Fruit fly (Drosophila melanogaster) whole organism, adult: ENCODE measurements around the gene CG18508.

Experiments used
- Clk ChIP-seq: fragments of 200-800 bp; sonication (Bioruptor generic); optimal IDR thresholded peaks from 2 replicates; lab custom pipeline; 2017; ENCODE audit warnings: missing biosample characterization, missing genetic modification characterization
- Hr96 ChIP-seq: fragments of 200-800 bp; sonication (Bioruptor generic); optimal IDR thresholded peaks from 2 replicates; lab custom pipeline; 2016; ENCODE audit warnings: missing biosample characterization, missing genetic modification characterization
- kay ChIP-seq: fragments of 200-800 bp; sonication (Bioruptor generic); peaks from one replicate; lab custom pipeline; 2016; ENCODE audit warnings: missing biosample characterization, missing genetic modification characterization, borderline replicate concordance
- pad ChIP-seq: fragments of 200-800 bp; sonication (Bioruptor generic); optimal IDR thresholded peaks from 3 replicates; lab custom pipeline; 2017; ENCODE audit warnings: missing biosample characterization, missing genetic modification characterization, mild to moderate bottlenecking, moderate library complexity, missing genetic modification reagents

- no peak for TF ChIP-seq pad (GFP tag; lab: Kevin White, UChicago)
- TF ChIP-seq Hr96 (GFP tag; lab: Kevin White, UChicago), result no peak
- no peak for TF ChIP-seq kay
- TF ChIP-seq Clk, result no peak
Measured at dm6 chrX:3193774-3194173, 20.8 kb upstream of the CG18508 start.
